Fruit fly (Drosophila melanogaster) whole organism, adult: ENCODE data around the gene Arp2.

Source experiments
- CG11617 ChIP-seq: fragments of 200-800 bp; sonication (Bioruptor generic); optimal IDR thresholded peaks from 2 replicates; lab custom pipeline; 2017; ENCODE audit warnings: mild to moderate bottlenecking, missing biosample characterization, missing genetic modification reagents, missing genetic modification characterization
- CG12768 ChIP-seq: fragments of 200-800 bp; sonication (Bioruptor generic); optimal IDR thresholded peaks from 2 replicates; lab custom pipeline; 2017; ENCODE audit warnings: missing biosample characterization, missing genetic modification characterization, mild to moderate bottlenecking, moderate library complexity, missing genetic modification reagents
- CG14711 ChIP-seq: fragments of 200-800 bp; sonication (Bioruptor generic); optimal IDR thresholded peaks from 2 replicates; lab custom pipeline; 2018; ENCODE audit warnings: missing biosample characterization, mild to moderate bottlenecking, missing genetic modification characterization, moderate library complexity
- CG1620 ChIP-seq: fragments of 200-800 bp; sonication (Bioruptor generic); optimal IDR thresholded peaks from 2 replicates; lab custom pipeline; 2016; ENCODE audit warnings: missing biosample characterization, missing genetic modification characterization
- CG33017 ChIP-seq: fragments of 200-800 bp; sonication (Bioruptor generic); optimal IDR thresholded peaks from 2 replicates; lab custom pipeline; 2018; ENCODE audit warnings: missing biosample characterization, mild to moderate bottlenecking, missing genetic modification characterization, moderate library complexity
- CG5204 ChIP-seq: fragments of 200-800 bp; sonication (Bioruptor generic); optimal IDR thresholded peaks from 2 replicates; lab custom pipeline; 2016; ENCODE audit warnings: missing biosample characterization, missing genetic modification characterization
- CG7045 ChIP-seq: fragments of 200-800 bp; sonication (Bioruptor generic); optimal IDR thresholded peaks from 2 replicates; lab custom pipeline; 2017; ENCODE audit warnings: missing biosample characterization, mild to moderate bottlenecking, missing genetic modification characterization
- CG7101 ChIP-seq: fragments of 200-800 bp; sonication (Bioruptor generic); optimal IDR thresholded peaks from 2 replicates; lab custom pipeline; 2018; ENCODE audit warnings: missing biosample characterization, mild to moderate bottlenecking, missing genetic modification characterization, moderate library complexity
- Clk ChIP-seq: fragments of 200-800 bp; sonication (Bioruptor generic); optimal IDR thresholded peaks from 2 replicates; lab custom pipeline; 2017; ENCODE audit warnings: missing biosample characterization, missing genetic modification characterization
- Crg-1 ChIP-seq: fragments of 200-800 bp; sonication (Bioruptor generic); optimal IDR thresholded peaks from 2 replicates; lab custom pipeline; 2016; ENCODE audit warnings: missing biosample characterization, missing genetic modification characterization
- Hr96 ChIP-seq: fragments of 200-800 bp; sonication (Bioruptor generic); optimal IDR thresholded peaks from 2 replicates; lab custom pipeline; 2016; ENCODE audit warnings: missing biosample characterization, missing genetic modification characterization
- Mnt ChIP-seq: fragments of 200-800 bp; sonication (Bioruptor generic); optimal IDR thresholded peaks from 2 replicates; lab custom pipeline; 2016; ENCODE audit warnings: missing biosample characterization, mild to moderate bottlenecking, missing genetic modification characterization
- bab1 ChIP-seq: fragments of 200-800 bp; sonication (Bioruptor generic); optimal IDR thresholded peaks from 3 replicates; lab custom pipeline; 2019; ENCODE audit warnings: missing biosample characterization, mild to moderate bottlenecking, missing genetic modification characterization, moderate library complexity
- cic ChIP-seq: fragments of 200-800 bp; sonication (Bioruptor generic); optimal IDR thresholded peaks from 2 replicates; lab custom pipeline; 2017; ENCODE audit warnings: missing biosample characterization, mild to moderate bottlenecking, missing genetic modification characterization, moderate library complexity
- cnc ChIP-seq, 2 experiments: fragments of >200 bp; optimal IDR thresholded peaks; 2 replicates each; lab custom pipeline; 2017
- kay ChIP-seq: fragments of 200-800 bp; sonication (Bioruptor generic); peaks from one replicate; lab custom pipeline; 2016; ENCODE audit warnings: missing biosample characterization, missing genetic modification characterization, borderline replicate concordance
- ovo ChIP-seq: fragments of 200-800 bp; sonication (Bioruptor generic); optimal IDR thresholded peaks from 2 replicates; lab custom pipeline; 2016; ENCODE audit warnings: missing biosample characterization, missing genetic modification characterization
- pad ChIP-seq: fragments of 200-800 bp; sonication (Bioruptor generic); optimal IDR thresholded peaks from 3 replicates; lab custom pipeline; 2017; ENCODE audit warnings: missing biosample characterization, missing genetic modification characterization, mild to moderate bottlenecking, moderate library complexity, missing genetic modification reagents
- tj ChIP-seq: fragments of 200-800 bp; sonication (Bioruptor generic); optimal IDR thresholded peaks from 3 replicates; lab custom pipeline; 2017; ENCODE audit warnings: missing biosample characterization, mild to moderate bottlenecking, missing genetic modification characterization, moderate library complexity
- toe ChIP-seq: fragments of 200-800 bp; sonication (Bioruptor generic); optimal IDR thresholded peaks from 2 replicates; lab custom pipeline; 2016; ENCODE audit warnings: missing biosample characterization, missing genetic modification characterization

The Arp2 gene

DNA sequence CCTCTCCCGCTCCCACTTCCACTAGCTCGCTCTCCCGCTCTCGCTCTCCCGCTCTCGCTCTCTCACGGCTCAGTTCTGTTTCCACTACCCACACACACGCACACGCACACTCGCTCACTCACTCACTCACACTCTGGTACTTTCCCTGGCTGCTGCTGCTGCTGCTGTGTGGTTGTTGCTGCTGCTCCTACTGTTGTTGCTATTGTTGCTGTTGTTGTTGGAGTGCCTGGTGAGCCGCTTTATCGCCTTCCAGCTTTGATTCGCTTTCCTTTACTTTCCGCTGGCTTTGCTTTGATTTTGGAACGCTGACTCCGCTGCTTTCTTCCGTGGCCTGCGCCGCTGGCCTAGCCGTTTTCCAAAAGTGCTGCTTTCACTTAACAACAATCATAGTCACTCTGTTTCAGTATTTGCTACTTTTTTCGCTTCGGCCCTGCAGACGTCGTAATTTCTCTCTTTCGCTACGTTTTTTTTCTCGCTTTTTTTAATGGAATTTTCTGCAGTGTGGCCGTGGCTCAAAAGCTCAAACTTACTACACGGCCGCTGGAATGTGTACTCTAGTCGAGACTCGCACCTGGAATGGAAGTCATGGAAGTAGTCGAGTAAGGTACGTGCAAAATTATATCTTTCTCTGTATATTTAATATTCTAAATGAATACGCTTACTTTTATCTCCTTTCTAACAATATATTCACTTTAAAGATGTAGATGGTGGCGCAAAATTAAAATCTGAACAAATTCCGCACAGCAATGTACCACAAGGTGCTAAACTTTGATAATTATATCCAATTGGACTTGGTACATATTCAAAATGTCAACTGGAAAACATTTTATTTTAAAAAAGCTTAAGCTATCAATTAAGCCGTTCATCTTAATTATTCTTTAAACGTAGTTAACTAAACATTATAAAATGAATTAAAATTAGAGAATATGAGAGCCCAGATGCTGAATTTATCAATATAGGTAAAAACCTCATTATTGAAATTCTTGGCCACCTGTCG lies 6.0 kb upstream of the Arp2 start, which contains the start of gene Pp2B-14D:
Gene Pp2B-14D (minus strand): TSS at position 503 of the 997 bp plus-strand sequence.
- TF ChIP-seq CG33017 (tag; lab: Kevin White, UChicago) (no peak), cic (GFP tag; lab: Kevin White, UChicago) (peak; percentile 47), tj (peak; percentile 82), toe (no peak), CG7045 (GFP tag; lab: Kevin White, UChicago) (no peak), kay (GFP tag; lab: Kevin White, UChicago) (no peak), ovo (GFP tag; lab: Kevin White, UChicago) (no peak), Crg-1 (peak; percentile 42), CG7101 (tag; lab: Kevin White, UChicago) (peak; percentile 58), Mnt (GFP tag; lab: Kevin White, UChicago) (no peak), cnc (optimal IDR thresholded peaks at IDR 0.05; lab: Kevin White, UChicago) (no peak), bab1 (GFP tag; lab: Kevin White, UChicago) (peak; percentile 52), CG11617 (GFP tag; lab: Kevin White, UChicago) (peak; percentile 58), CG1620 (GFP tag; lab: Kevin White, UChicago) (peak; percentile 12), pad (peak; percentile 28), CG14711 (peak; percentile 11), Clk (GFP tag; lab: Kevin White, UChicago) (no peak), CG12768 (GFP tag; lab: Kevin White, UChicago) (peak; percentile 3), Hr96 (GFP tag; lab: Kevin White, UChicago) (no peak), CG5204 (GFP tag; lab: Kevin White, UChicago) (no peak)

DNA sequence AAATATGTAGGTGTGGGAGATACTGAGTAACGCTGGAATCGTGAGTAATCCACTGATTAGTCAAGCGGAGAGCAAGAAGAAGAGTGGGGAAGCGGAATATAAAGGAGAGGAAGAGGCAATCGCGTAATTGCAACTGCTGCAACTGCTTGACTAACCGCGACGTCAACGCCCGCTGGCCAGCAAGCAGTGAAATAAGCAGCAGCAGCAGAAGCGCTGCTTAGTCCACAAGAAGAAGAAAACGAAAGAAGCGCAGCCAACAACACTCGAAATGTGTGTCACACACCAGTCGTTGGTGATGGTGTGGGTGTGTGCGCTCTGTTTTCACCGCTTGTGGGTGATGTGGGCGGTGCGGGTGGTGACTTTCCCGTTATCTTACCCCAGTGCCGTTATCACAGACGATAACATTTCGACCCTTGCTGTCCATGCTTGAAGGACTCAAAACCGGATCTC lies 775 bp downstream of the Arp2 start:
- TF ChIP-seq CG12768 (GFP tag; lab: Kevin White, UChicago) (no peak), tj (peak; percentile 46), Clk (GFP tag; lab: Kevin White, UChicago) (no peak), CG1620 (GFP tag; lab: Kevin White, UChicago) (no peak), CG14711 (no peak), CG33017 (tag; lab: Kevin White, UChicago) (no peak), ovo (GFP tag; lab: Kevin White, UChicago) (peak; percentile 45), Mnt (GFP tag; lab: Kevin White, UChicago) (no peak), pad (no peak), cic (GFP tag; lab: Kevin White, UChicago) (peak; percentile 44)

DNA sequence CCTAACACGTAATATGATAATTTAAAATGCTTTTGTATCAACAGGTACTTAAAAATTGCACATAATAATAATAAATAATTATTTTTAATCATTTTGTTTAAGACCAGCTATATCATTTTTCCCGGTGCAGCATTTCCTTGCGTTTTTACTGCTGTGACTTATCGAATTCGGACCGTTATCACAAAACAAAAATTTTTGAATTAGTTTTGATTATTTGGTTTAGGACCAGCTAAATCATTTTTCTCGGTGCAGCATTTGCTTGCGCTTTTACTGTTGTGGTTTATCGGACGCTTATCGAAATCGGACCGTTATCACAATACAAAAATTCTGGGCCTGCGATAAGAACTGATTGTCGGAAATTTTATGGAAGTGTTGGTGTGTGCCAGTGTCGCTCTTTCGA lies 1.2 kb downstream of the Arp2 start:
- TF ChIP-seq kay (GFP tag; lab: Kevin White, UChicago) (peak; percentile 96), cic (GFP tag; lab: Kevin White, UChicago) (no peak), tj (peak; percentile 43), pad (peak; percentile 29), Mnt (GFP tag; lab: Kevin White, UChicago) (peak; percentile 53), CG7045 (GFP tag; lab: Kevin White, UChicago) (peak; percentile 53), Clk (GFP tag; lab: Kevin White, UChicago) (peak; percentile 15), Hr96 (GFP tag; lab: Kevin White, UChicago) (no peak), CG14711 (peak; percentile 68), CG7101 (tag; lab: Kevin White, UChicago) (peak; percentile 74), CG33017 (tag; lab: Kevin White, UChicago) (peak; percentile 69), CG11617 (GFP tag; lab: Kevin White, UChicago) (peak; percentile 79), CG1620 (GFP tag; lab: Kevin White, UChicago) (no peak), toe (peak; percentile 17), ovo (GFP tag; lab: Kevin White, UChicago) (peak; percentile 81), Crg-1 (no peak), bab1 (GFP tag; lab: Kevin White, UChicago) (peak; percentile 79), CG12768 (GFP tag; lab: Kevin White, UChicago) (peak; percentile 61), cnc (optimal IDR thresholded peaks at IDR 0.05; lab: Kevin White, UChicago) (no peak), CG5204 (GFP tag; lab: Kevin White, UChicago) (no peak)

DNA sequence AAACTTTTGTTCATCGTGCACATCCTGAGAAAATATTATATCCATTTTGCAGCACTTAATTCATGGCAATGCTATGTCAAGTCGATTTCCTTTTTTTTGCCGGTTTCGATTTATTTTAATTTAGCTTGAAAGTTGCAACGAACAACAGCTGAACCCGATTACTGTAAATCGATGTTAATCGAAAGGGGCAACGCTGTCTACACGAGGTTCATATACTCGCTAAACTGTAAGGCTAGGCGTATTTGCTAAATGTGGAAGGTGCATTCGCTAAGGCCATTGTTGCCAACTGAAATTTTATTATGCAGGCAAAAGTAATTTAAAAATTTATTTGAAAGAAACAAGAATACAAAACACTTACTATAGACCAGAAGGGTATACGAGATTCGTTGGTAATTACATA lies 6.4 kb downstream of the Arp2 start, which contains the start of gene CG9902:
Gene CG9902 (minus strand): TSS at position 131 of the 400 bp plus-strand sequence.
- no peak for TF ChIP-seq Hr96 (GFP tag; lab: Kevin White, UChicago)
- TF ChIP-seq CG7045 (GFP tag; lab: Kevin White, UChicago) = no peak
- TF ChIP-seq cic (GFP tag; lab: Kevin White, UChicago) = no peak
- peak; percentile 10 for TF ChIP-seq CG14711
- no peak for TF ChIP-seq cnc (optimal IDR thresholded peaks at IDR 0.05; lab: Kevin White, UChicago)
- TF ChIP-seq CG11617 (GFP tag; lab: Kevin White, UChicago) = no peak
- TF ChIP-seq toe = no peak
- peak; percentile 62 for TF ChIP-seq bab1 (GFP tag; lab: Kevin White, UChicago)
- TF ChIP-seq Mnt (GFP tag; lab: Kevin White, UChicago) = no peak
- no peak for TF ChIP-seq CG5204 (GFP tag; lab: Kevin White, UChicago)
- no peak for TF ChIP-seq CG12768 (GFP tag; lab: Kevin White, UChicago)
- peak; percentile 30 for TF ChIP-seq CG7101 (tag; lab: Kevin White, UChicago)
- TF ChIP-seq tj = peak; percentile 9
- TF ChIP-seq ovo (GFP tag; lab: Kevin White, UChicago) = no peak
- TF ChIP-seq Clk (GFP tag; lab: Kevin White, UChicago) = no peak
- TF ChIP-seq CG33017 (tag; lab: Kevin White, UChicago) = no peak
- TF ChIP-seq pad = peak; percentile 89
- TF ChIP-seq CG1620 (GFP tag; lab: Kevin White, UChicago) = no peak
- no peak for TF ChIP-seq Crg-1
- no peak for TF ChIP-seq kay (GFP tag; lab: Kevin White, UChicago)
